Fruit fly (Drosophila melanogaster): ENCODE data around the gene CG14968.

dm6 chr3L:3261642-3262041 is 41.3 kb downstream of the CG14968 start:
- TF ChIP-seq psq (optimal IDR thresholded peaks at IDR 0.05) (no peak), h (optimal IDR thresholded peaks at IDR 0.05) (no peak), insv (optimal IDR thresholded peaks at IDR 0.05) (no peak), Sin3A (optimal IDR thresholded peaks at IDR 0.05) (no peak)

Measured in Kc167 (cell line).